Worm (Caenorhabditis elegans) whole organism, late embryonic: ENCODE results near the gene mma-1.

Experiments used
- C08G9.2 ChIP-seq: sonication (generic microtip); optimal IDR thresholded peaks from 2 replicates; lab custom pipeline; 2016; ENCODE audit warnings: mild to moderate bottlenecking, missing genetic modification characterization, moderate library complexity, missing compliant biosample characterization
- F13H6.1 ChIP-seq: sonication (generic microtip); optimal IDR thresholded peaks from 2 replicates; lab custom pipeline; 2016; ENCODE audit warnings: missing genetic modification characterization, missing compliant biosample characterization
- T23F11.4 ChIP-seq: fragments of 200-800 bp; sonication (Bioruptor generic); optimal IDR thresholded peaks from 2 replicates; lab custom pipeline; 2018; ENCODE audit warnings: mild to moderate bottlenecking, missing genetic modification characterization, missing compliant biosample characterization
- Y22D7AL.16 ChIP-seq: sonication (generic microtip); optimal IDR thresholded peaks from 2 replicates; lab custom pipeline; 2016; ENCODE audit warnings: missing genetic modification characterization, missing compliant biosample characterization
- ahr-1 ChIP-seq: sonication (generic microtip); optimal IDR thresholded peaks from 2 replicates; lab custom pipeline; 2016; ENCODE audit warnings: missing genetic modification characterization, missing compliant biosample characterization
- ceh-18 ChIP-seq: sonication (generic microtip); optimal IDR thresholded peaks from 2 replicates; lab custom pipeline; 2016; ENCODE audit warnings: missing genetic modification characterization, missing compliant biosample characterization
- ceh-19 ChIP-seq: fragments of 200-800 bp; sonication (Bioruptor generic); optimal IDR thresholded peaks from 2 replicates; lab custom pipeline; 2018; ENCODE audit warnings: mild to moderate bottlenecking, missing genetic modification characterization, missing compliant biosample characterization
- ceh-2 ChIP-seq: sonication (generic microtip); optimal IDR thresholded peaks from 2 replicates; lab custom pipeline; 2016; ENCODE audit warnings: missing genotype, missing genetic modification characterization, missing compliant biosample characterization
- ceh-22 ChIP-seq: sonication (generic microtip); optimal IDR thresholded peaks from 2 replicates; lab custom pipeline; 2017; ENCODE audit warnings: missing biosample characterization, missing genetic modification characterization
- ceh-24 ChIP-seq: sonication (generic microtip); optimal IDR thresholded peaks from 2 replicates; lab custom pipeline; 2016; ENCODE audit warnings: mild to moderate bottlenecking, missing genetic modification characterization, missing compliant biosample characterization
- ceh-30 ChIP-seq: fragments of 150-350 bp; optimal IDR thresholded peaks from 2 replicates; lab custom pipeline; 2014; ENCODE audit warnings: missing biosample characterization, missing genetic modification characterization
- ceh-31 ChIP-seq: sonication (generic microtip); optimal IDR thresholded peaks from 2 replicates; lab custom pipeline; 2016; ENCODE audit warnings: missing genetic modification characterization, missing compliant biosample characterization
- ceh-48 ChIP-seq: sonication (generic microtip); optimal IDR thresholded peaks from 2 replicates; lab custom pipeline; 2016; ENCODE audit warnings: missing genetic modification characterization, inconsistent platforms, missing compliant biosample characterization
- ceh-9 ChIP-seq: sonication (generic microtip); optimal IDR thresholded peaks from 2 replicates; lab custom pipeline; 2016; ENCODE audit warnings: mild to moderate bottlenecking, missing genetic modification characterization, inconsistent platforms, missing compliant biosample characterization
- dve-1 ChIP-seq: sonication (generic microtip); optimal IDR thresholded peaks from 2 replicates; lab custom pipeline; 2017; ENCODE audit warnings: antibody characterized with exemption, mild to moderate bottlenecking, missing genetic modification characterization, missing compliant biosample characterization
- elt-2 ChIP-seq: sonication (generic microtip); optimal IDR thresholded peaks from 2 replicates; lab custom pipeline; 2016; ENCODE audit warnings: missing genetic modification reagents, missing genetic modification characterization, missing compliant biosample characterization
- ets-4 ChIP-seq: sonication (generic microtip); optimal IDR thresholded peaks from 2 replicates; lab custom pipeline; 2016; ENCODE audit warnings: missing genetic modification characterization, missing compliant biosample characterization
- fax-1 ChIP-seq: sonication (generic microtip); optimal IDR thresholded peaks from 2 replicates; lab custom pipeline; 2016; ENCODE audit warnings: missing genotype, missing genetic modification characterization, missing compliant biosample characterization
- fkh-10 ChIP-seq: fragments of 150-350 bp; optimal IDR thresholded peaks from 2 replicates; lab custom pipeline; 2014; ENCODE audit warnings: missing biosample characterization, missing genetic modification reagents, missing genetic modification characterization
- hlh-13 ChIP-seq: fragments of 200-800 bp; sonication (Bioruptor generic); optimal IDR thresholded peaks from 2 replicates; lab custom pipeline; 2018; ENCODE audit warnings: mild to moderate bottlenecking, missing genetic modification characterization, missing compliant biosample characterization
- hlh-30 ChIP-seq: sonication (generic microtip); optimal IDR thresholded peaks from 2 replicates; lab custom pipeline; 2017; ENCODE audit warnings: antibody characterized with exemption, missing genetic modification characterization, missing compliant biosample characterization; ENCODE audit not compliant: insufficient read depth
- hlh-8 ChIP-seq: sonication (generic microtip); optimal IDR thresholded peaks from 2 replicates; lab custom pipeline; 2016; ENCODE audit warnings: missing genotype, missing genetic modification characterization, missing compliant biosample characterization
- madf-2 ChIP-seq: sonication (generic microtip); optimal IDR thresholded peaks from 2 replicates; lab custom pipeline; 2017; ENCODE audit warnings: missing genetic modification characterization, missing compliant biosample characterization
- mec-3 ChIP-seq: sonication (generic microtip); optimal IDR thresholded peaks from 2 replicates; lab custom pipeline; 2016; ENCODE audit warnings: borderline replicate concordance, missing genetic modification characterization, missing compliant biosample characterization
- nfya-1 ChIP-seq: sonication (generic microtip); optimal IDR thresholded peaks from 2 replicates; lab custom pipeline; 2017; ENCODE audit warnings: missing genetic modification characterization, mild to moderate bottlenecking, missing compliant biosample characterization, antibody characterized with exemption, moderate library complexity
- nhr-11 ChIP-seq: fragments of 150-350 bp; optimal IDR thresholded peaks from 2 replicates; lab custom pipeline; 2014; ENCODE audit warnings: missing biosample characterization, missing genetic modification characterization
- pag-3 ChIP-seq: sonication (generic microtip); optimal IDR thresholded peaks from 2 replicates; lab custom pipeline; 2016; ENCODE audit warnings: missing compliant biosample characterization, missing genetic modification characterization, borderline replicate concordance
- pax-1 ChIP-seq: fragments of 150-350 bp; optimal IDR thresholded peaks from 2 replicates; lab custom pipeline; 2014; ENCODE audit warnings: missing biosample characterization, missing genetic modification characterization
- pqm-1 ChIP-seq: sonication (generic microtip); optimal IDR thresholded peaks from 2 replicates; lab custom pipeline; 2016; ENCODE audit warnings: missing genetic modification characterization, missing compliant biosample characterization
- pros-1 ChIP-seq: fragments of 150-350 bp; optimal IDR thresholded peaks from 2 replicates; lab custom pipeline; 2014; ENCODE audit warnings: missing biosample characterization, missing genetic modification reagents, missing genetic modification characterization
- ref-2 ChIP-seq: sonication (generic microtip); optimal IDR thresholded peaks from 2 replicates; lab custom pipeline; 2016; ENCODE audit warnings: missing genetic modification characterization, missing compliant biosample characterization
- sox-2 ChIP-seq: fragments of 200-800 bp; sonication (Bioruptor generic); IDR thresholded peaks from 2 replicates; pipeline ENCODE4 v1.3.6; 2022; ENCODE audit warnings: missing genetic modification reagents, missing genetic modification characterization, missing compliant biosample characterization
- syd-9 ChIP-seq: sonication (generic microtip); optimal IDR thresholded peaks from 2 replicates; lab custom pipeline; 2016; ENCODE audit warnings: mild to moderate bottlenecking, missing genetic modification characterization, moderate library complexity, missing compliant biosample characterization
- tbx-2 ChIP-seq: sonication (generic microtip); optimal IDR thresholded peaks from 2 replicates; lab custom pipeline; 2016; ENCODE audit warnings: missing genetic modification characterization, missing compliant biosample characterization
- unc-3 ChIP-seq, 2 experiments: fragments of 200-800 bp in 1 of 2; sonication (Bioruptor generic) in 1 of 2; sonication (generic microtip) in 1 of 2; conservative IDR thresholded peaks in 1 of 2; optimal IDR thresholded peaks in 1 of 2; 2 replicates each; pipeline versions ENCODE4 v1.3.6 to Lab custom; 2016 to 2022; ENCODE audit warnings: missing compliant biosample characterization in 2 of 2, missing genetic modification characterization in 2 of 2, missing genetic modification reagents in 1 of 2
- unc-55 ChIP-seq: sonication (generic microtip); optimal IDR thresholded peaks from 2 replicates; lab custom pipeline; 2017; ENCODE audit warnings: missing biosample characterization, missing genetic modification reagents, missing genetic modification characterization
- unc-86 ChIP-seq: sonication (generic microtip); optimal IDR thresholded peaks from 2 replicates; lab custom pipeline; 2016; ENCODE audit warnings: missing genetic modification characterization, missing compliant biosample characterization
- zip-5 ChIP-seq: sonication (generic microtip); optimal IDR thresholded peaks from 2 replicates; lab custom pipeline; 2016; ENCODE audit warnings: missing genetic modification characterization, missing compliant biosample characterization
- ztf-16 ChIP-seq: sonication (generic microtip); optimal IDR thresholded peaks from 2 replicates; lab custom pipeline; 2017; ENCODE audit warnings: missing genetic modification characterization, missing compliant biosample characterization

mma-1 gene

ce11 chrV:12596196-12596595, at the start of gene mma-1:
Gene mma-1 (minus strand): TSS chrV:12596296.
- TF ChIP-seq hlh-13, result no peak
- TF ChIP-seq fkh-10 (GFP tag; lab: Kevin White, UChicago), result no peak
- TF ChIP-seq unc-86 (tag; lab: Kevin White, UChicago), result no peak
- no peak for TF ChIP-seq pax-1 (tag; lab: Kevin White, UChicago)
- TF ChIP-seq ceh-19 (GFP tag; lab: Kevin White, UChicago), result no peak
- no peak for TF ChIP-seq nfya-1 (tag; lab: Kevin White, UChicago)

DNA sequence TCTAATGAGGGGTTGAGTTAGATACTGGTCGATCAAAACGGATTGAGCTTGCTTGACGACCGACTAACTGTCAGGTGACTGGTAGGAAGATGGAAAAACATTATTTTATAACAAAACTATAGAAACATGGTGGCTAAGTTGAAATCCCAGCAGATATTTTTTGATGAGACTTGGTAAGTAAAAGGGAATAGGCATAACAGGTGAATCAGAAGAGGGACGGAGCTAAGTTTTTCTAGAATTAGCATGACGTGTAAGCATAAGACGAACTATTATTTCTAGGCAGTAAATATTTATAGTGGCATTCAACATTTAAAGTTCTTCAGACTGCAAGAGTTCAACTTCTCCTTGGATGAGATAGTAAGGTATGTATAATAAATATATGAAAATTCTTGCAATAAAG, 48.4 kb upstream of the mma-1 start, which contains the start of gene F56H9.8:
Gene F56H9.8, plus strand, starts transcription at position 301 of the 400 bp plus-strand sequence.
- TF ChIP-seq elt-2 (tag; lab: Kevin White, UChicago) (no peak), F13H6.1 (no peak), ztf-16 (tag; lab: Kevin White, UChicago) (no peak), fkh-10 (GFP tag; lab: Kevin White, UChicago) (no peak), ceh-48 (tag; lab: Kevin White, UChicago) (no peak), ahr-1 (tag; lab: Kevin White, UChicago) (no peak), C08G9.2 (tag; lab: Kevin White, UChicago) (no peak), pros-1 (tag; lab: Kevin White, UChicago) (no peak), T23F11.4 (GFP tag; lab: Kevin White, UChicago) (no peak), nfya-1 (tag; lab: Kevin White, UChicago) (no peak), dve-1 (tag; lab: Kevin White, UChicago) (no peak), sox-2 (GFP tag; lab: Robert Waterston, UW) (no peak), pax-1 (tag; lab: Kevin White, UChicago) (no peak)

ce11 chrV:12640384-12640783, 44.3 kb upstream of the mma-1 start, which contains the start of gene gpa-8:
Gene gpa-8 (minus strand): TSS chrV:12640484.
- TF ChIP-seq ets-4 (tag; lab: Kevin White, UChicago) (no peak), ceh-48 (tag; lab: Kevin White, UChicago) (no peak), ceh-2 (tag; lab: Kevin White, UChicago) (no peak), madf-2 (no peak), ceh-22 (tag; lab: Kevin White, UChicago) (no peak), pqm-1 (tag; lab: Kevin White, UChicago) (no peak)
- TF ChIP-seq, all 69 proteins: peak for 0

- no peak for TF ChIP-seq T23F11.4 (GFP tag; lab: Kevin White, UChicago)
- peak; percentile 62 for TF ChIP-seq elt-2 (tag; lab: Kevin White, UChicago)
Measured at ce11 chrV:12637764-12638502, 41.8 kb upstream of the mma-1 start.

ce11 chrV:12637238-12637690, 41.2 kb upstream of the mma-1 start, which contains the start of gene F56H9.2:
Gene F56H9.2 (plus strand): TSS chrV:12637663.
- no peak for TF ChIP-seq ceh-19 (GFP tag; lab: Kevin White, UChicago)
- peak; percentile 66 for TF ChIP-seq elt-2 (tag; lab: Kevin White, UChicago)
- TF ChIP-seq ceh-30, result no peak
- TF ChIP-seq ceh-9 (tag; lab: Kevin White, UChicago), result no peak
- peak; percentile 41 for TF ChIP-seq ceh-18 (tag; lab: Kevin White, UChicago)
- no peak for TF ChIP-seq zip-5
- peak; percentile 4 for TF ChIP-seq unc-55 (GFP tag; lab: Kevin White, UChicago)
- TF ChIP-seq dve-1 (tag; lab: Kevin White, UChicago), result no peak
- no peak for TF ChIP-seq fkh-10 (GFP tag; lab: Kevin White, UChicago)
- TF ChIP-seq sox-2 (GFP tag; lab: Robert Waterston, UW), result peak; percentile 65
- no peak for TF ChIP-seq fax-1 (tag; lab: Kevin White, UChicago)
- TF ChIP-seq T23F11.4 (GFP tag; lab: Kevin White, UChicago), result no peak
- TF ChIP-seq ref-2 (tag; lab: Kevin White, UChicago), result no peak
- peak; percentile 45 for TF ChIP-seq ceh-31
- no peak for TF ChIP-seq ahr-1 (tag; lab: Kevin White, UChicago)
- no peak for TF ChIP-seq Y22D7AL.16
- peak; percentile 23 for TF ChIP-seq pax-1 (tag; lab: Kevin White, UChicago)
- no peak for TF ChIP-seq mec-3 (tag; lab: Kevin White, UChicago)
- TF ChIP-seq ceh-24, result no peak
- no peak for TF ChIP-seq unc-3 (GFP tag; conservative IDR thresholded peaks at IDR 0.05; lab: Robert Waterston, UW)
- TF ChIP-seq unc-3 (tag; optimal IDR thresholded peaks at IDR 0.05; lab: Kevin White, UChicago), result no peak
- peak; percentile 65 for TF ChIP-seq tbx-2 (tag; lab: Kevin White, UChicago)
- TF ChIP-seq ztf-16 (tag; lab: Kevin White, UChicago), result peak; percentile 32
- peak; percentile 55 for TF ChIP-seq hlh-8 (tag; lab: Kevin White, UChicago)
- peak; percentile 69 for TF ChIP-seq hlh-30 (tag; lab: Kevin White, UChicago)
- no peak for TF ChIP-seq pag-3
- TF ChIP-seq syd-9 (tag; lab: Kevin White, UChicago), result no peak
- peak; percentile 48 for TF ChIP-seq ceh-2 (tag; lab: Kevin White, UChicago)
- no peak for TF ChIP-seq nhr-11 (tag; lab: Kevin White, UChicago)
- no peak for TF ChIP-seq hlh-13
